Worm (Caenorhabditis elegans) whole organism, L4/young adult: ENCODE measurements around the gene F32E10.9.

Source experiments
- W03F9.2 ChIP-seq: fragments of 150-350 bp; optimal IDR thresholded peaks from 2 replicates; lab custom pipeline; 2014; ENCODE audit warnings: missing biosample characterization, missing genetic modification characterization
- dao-5 ChIP-seq: sonication (generic microtip); optimal IDR thresholded peaks from 2 replicates; lab custom pipeline; 2016; ENCODE audit warnings: missing genotype, missing genetic modification characterization, moderate library complexity, missing compliant biosample characterization
- him-1 ChIP-seq: sonication (generic microtip); optimal IDR thresholded peaks from 2 replicates; lab custom pipeline; 2016; ENCODE audit warnings: missing genotype, missing genetic modification reagents, missing genetic modification characterization, missing compliant biosample characterization

- TF ChIP-seq dao-5 (tag; lab: Kevin White, UChicago) (no peak), W03F9.2 (tag; lab: Kevin White, UChicago) (no peak), him-1 (tag; lab: Kevin White, UChicago) (no peak)
These were observed 12.5 kb downstream of the F32E10.9 start for ce11 chrIV:7551254-7551653.
